Fruit fly (Drosophila melanogaster): Measurements from ENCODE around the gene RpL30.
A peak's percentile ranks its signal among the peaks of the same experiment; 100 is the strongest.

RpL30 gene

DNA sequence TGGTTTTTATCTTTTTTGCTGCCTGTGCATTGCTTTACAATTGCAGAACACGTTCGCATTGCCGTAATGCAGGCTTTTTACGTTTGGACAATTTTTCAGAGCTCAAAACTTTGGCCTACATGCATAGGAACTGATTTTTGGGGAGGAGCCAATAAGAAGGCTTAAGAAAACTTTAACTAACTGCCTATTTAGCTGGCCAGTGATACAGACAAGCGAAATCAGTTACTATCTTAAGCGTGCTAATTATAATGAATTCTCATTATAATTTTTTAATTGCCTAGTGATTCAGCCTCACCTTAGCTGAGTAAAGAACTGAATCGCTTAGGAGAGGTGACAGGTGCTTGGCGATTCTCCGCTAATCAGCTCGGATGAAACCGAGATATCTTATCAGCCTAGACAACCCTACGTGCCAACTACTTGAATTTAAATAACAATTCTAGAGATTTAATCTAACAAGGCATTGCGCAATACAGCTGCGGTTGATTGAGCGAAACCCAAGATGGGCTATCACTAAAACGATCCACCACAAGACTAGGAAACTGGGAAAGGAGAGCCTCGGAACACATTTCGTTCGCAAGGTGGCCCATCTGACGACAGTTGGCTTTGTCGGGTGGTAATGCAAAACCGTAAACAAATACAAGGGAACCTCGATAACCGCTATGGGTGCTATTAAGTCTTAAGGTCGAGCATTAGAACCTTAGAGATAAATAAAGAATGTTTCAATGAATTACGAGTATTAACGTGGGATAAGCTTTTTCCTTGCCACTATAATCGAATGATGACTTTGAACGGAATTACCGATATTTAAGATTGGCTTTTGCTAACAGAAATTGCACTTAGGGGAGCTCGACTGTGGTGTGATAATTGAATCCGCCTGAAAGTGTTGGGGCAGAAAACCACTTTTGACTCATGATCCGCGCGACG lies 23.6 kb downstream of the RpL30 start (continued):
- TF ChIP-seq ara (GFP tag; IDR thresholded peaks at IDR 0.05) (no peak), gem (tag; optimal IDR thresholded peaks at IDR 0.05) (no peak), CG2199 (GFP tag; IDR thresholded peaks at IDR 0.05) (peak; percentile 49; the same call in 1 of the 3 replicates), Lhr (GFP tag; optimal IDR thresholded peaks at IDR 0.05) (no peak), ems (GFP tag; optimal IDR thresholded peaks at IDR 0.05) (no peak), emc (GFP tag; optimal IDR thresholded peaks at IDR 0.05) (no peak), Mrtf (GFP tag; IDR thresholded peaks at IDR 0.05) (0 out of 3 replicates have a peak, but pooled peaks have one; percentile 15), Camta (GFP tag; optimal IDR thresholded peaks at IDR 0.05) (no peak), CG3838 (GFP tag; optimal IDR thresholded peaks at IDR 0.05) (no peak), scrt (GFP tag; optimal IDR thresholded peaks at IDR 0.05) (no peak), CkIIα-i1 (GFP tag; IDR thresholded peaks at IDR 0.05) (no peak), yki (optimal IDR thresholded peaks at IDR 0.05) (no peak), CG7372 (GFP tag; IDR thresholded peaks at IDR 0.05) (no peak), bsh (GFP tag; optimal IDR thresholded peaks at IDR 0.05) (no peak), CG7271 (tag; optimal IDR thresholded peaks at IDR 0.05) (no peak), CG31224 (GFP tag; IDR thresholded peaks at IDR 0.05) (no peak), CG2120 (GFP tag; optimal IDR thresholded peaks at IDR 0.05) (peak; percentile 36), HLH3B (GFP tag; IDR thresholded peaks at IDR 0.05) (no peak), CG10431 (GFP tag; optimal IDR thresholded peaks at IDR 0.05) (no peak), psq (GFP tag; optimal IDR thresholded peaks at IDR 0.05) (no peak), p53 (GFP tag; optimal IDR thresholded peaks at IDR 0.05) (no peak), schlank (tag; optimal IDR thresholded peaks at IDR 0.05) (no peak), inv (GFP tag; IDR thresholded peaks at IDR 0.05; ENCODE audit: partially characterized antibody) (no peak), CG3407 (GFP tag; optimal IDR thresholded peaks at IDR 0.05) (no peak), Optix (GFP tag; IDR thresholded peaks at IDR 0.05) (no peak), CG13123 (GFP tag; optimal IDR thresholded peaks at IDR 0.05) (no peak), CG4854 (GFP tag; optimal IDR thresholded peaks at IDR 0.05) (no peak), trh (GFP tag; optimal IDR thresholded peaks at IDR 0.05) (no peak), Ravus (GFP tag; IDR thresholded peaks at IDR 0.05) (no peak), exex (tag; optimal IDR thresholded peaks at IDR 0.05) (peak; percentile 90), CG10462 (GFP tag; optimal IDR thresholded peaks at IDR 0.05) (no peak), CG30403 (GFP tag; optimal IDR thresholded peaks at IDR 0.05) (no peak), br (optimal IDR thresholded peaks at IDR 0.05) (no peak), Dip3 (GFP tag; optimal IDR thresholded peaks at IDR 0.05) (no peak), Antp (GFP tag; optimal IDR thresholded peaks at IDR 0.05) (no peak), Nf-YA (GFP tag; IDR thresholded peaks at IDR 0.05) (no peak), CG7556 (GFP tag; optimal IDR thresholded peaks at IDR 0.05) (no peak), CG14860 (GFP tag; IDR thresholded peaks at IDR 0.05; ENCODE audit: partially characterized antibody) (no peak), C15 (GFP tag; IDR thresholded peaks at IDR 0.05) (no peak), tx (GFP tag; optimal IDR thresholded peaks at IDR 0.05) (no peak), Hmr (GFP tag; optimal IDR thresholded peaks at IDR 0.05) (peak; percentile 38), CG30020 (tag; optimal IDR thresholded peaks at IDR 0.05) (no peak), Ets65A (GFP tag) (peak; percentile 8), CG11723 (GFP tag; optimal IDR thresholded peaks at IDR 0.05) (no peak), sug (tag; optimal IDR thresholded peaks at IDR 0.05) (peak; percentile 62), Atf6 (GFP tag; IDR thresholded peaks at IDR 0.05) (no peak), CG4360 (GFP tag; IDR thresholded peaks at IDR 0.05) (no peak), D19B (GFP tag; optimal IDR thresholded peaks at IDR 0.05) (no peak), Mad (GFP tag; optimal IDR thresholded peaks at IDR 0.05) (no peak), Myb (GFP tag; optimal IDR thresholded peaks at IDR 0.05) (no peak), CG8478 (optimal IDR thresholded peaks at IDR 0.05) (no peak), CG10274 (GFP tag; optimal IDR thresholded peaks at IDR 0.05) (no peak)

All from whole organism, embryonic.